Fruit fly (Drosophila melanogaster): ENCODE data around the gene CG13784.

Gene CG13784

dm6 chr2L:7222829-7223272 is 3.0 kb upstream of the CG13784 start, which contains the start of gene mEFG1 (continued):
- TF ChIP-seq CG12769 (tag; optimal IDR thresholded peaks at IDR 0.05) (no peak), cato (GFP tag; optimal IDR thresholded peaks at IDR 0.05; ENCODE audit: borderline replicate concordance) (no peak), CG17361 (GFP tag; IDR thresholded peaks at IDR 0.05) (no peak; the same call in 2 of the 3 replicates), CG1529 (GFP tag; optimal IDR thresholded peaks at IDR 0.05) (no peak), CG17359 (tag; optimal IDR thresholded peaks at IDR 0.05) (peak; percentile 98), fd96Cb (tag; optimal IDR thresholded peaks at IDR 0.05) (no peak), slbo (GFP tag; IDR thresholded peaks at IDR 0.05) (0 out of 2 replicates have a peak, but pooled peaks have one; percentile 28), CG13287 (GFP tag; IDR thresholded peaks at IDR 0.05; ENCODE audit: partially characterized antibody) (peak; percentile 86), YL-1 (GFP tag; optimal IDR thresholded peaks at IDR 0.05) (peak; percentile 41), zfh1 (GFP tag; IDR thresholded peaks at IDR 0.05) (no peak), Bteb2 (GFP tag; optimal IDR thresholded peaks at IDR 0.05) (no peak), HLH4C (GFP tag; IDR thresholded peaks at IDR 0.05; ENCODE audit: partially characterized antibody) (peak; percentile 84), al (GFP tag; IDR thresholded peaks at IDR 0.05) (no peak), dati (GFP tag; IDR thresholded peaks at IDR 0.05) (no peak), CG15011 (GFP tag; optimal IDR thresholded peaks at IDR 0.05) (no peak), en (GFP tag; optimal IDR thresholded peaks at IDR 0.05) (no peak), CG34376 (GFP tag; optimal IDR thresholded peaks at IDR 0.05) (no peak), Atf-2 (GFP tag; optimal IDR thresholded peaks at IDR 0.05) (no peak), pros (GFP tag; optimal IDR thresholded peaks at IDR 0.05) (no peak), CG8089 (GFP tag; optimal IDR thresholded peaks at IDR 0.05) (no peak), bigmax (GFP tag; optimal IDR thresholded peaks at IDR 0.05) (no peak), CG8924 (tag; optimal IDR thresholded peaks at IDR 0.05) (no peak), odd (GFP tag; optimal IDR thresholded peaks at IDR 0.05) (no peak), pfk (GFP tag; optimal IDR thresholded peaks at IDR 0.05) (no peak), CG17612 (GFP tag; IDR thresholded peaks at IDR 0.05) (no peak), fu2 (GFP tag; optimal IDR thresholded peaks at IDR 0.05) (no peak), Dad (GFP tag; optimal IDR thresholded peaks at IDR 0.05) (no peak), CG42726 (GFP tag; IDR thresholded peaks at IDR 0.05; ENCODE audit: partially characterized antibody) (peak; percentile 72), dimm (GFP tag; IDR thresholded peaks at IDR 0.05) (no peak), pnt (GFP tag; optimal IDR thresholded peaks at IDR 0.05) (no peak), inv (GFP tag; IDR thresholded peaks at IDR 0.05; ENCODE audit: partially characterized antibody) (peak; percentile 59), NFAT (GFP tag; IDR thresholded peaks at IDR 0.05) (no peak), shn (GFP tag; optimal IDR thresholded peaks at IDR 0.05) (no peak), kay (GFP tag; optimal IDR thresholded peaks at IDR 0.05) (no peak), seq (GFP tag; IDR thresholded peaks at IDR 0.05) (no peak), Dref (GFP tag; IDR thresholded peaks at IDR 0.05) (peak; percentile 78), Hmr (GFP tag; optimal IDR thresholded peaks at IDR 0.05) (peak; percentile 5), vvl (GFP tag; IDR thresholded peaks at IDR 0.05) (no peak), Hr78 (GFP tag; optimal IDR thresholded peaks at IDR 0.05) (no peak), tin (GFP tag; optimal IDR thresholded peaks at IDR 0.05) (no peak), CG10321 (GFP tag; IDR thresholded peaks at IDR 0.05) (no peak), dm (GFP tag; optimal IDR thresholded peaks at IDR 0.05) (peak; percentile 78), slou (GFP tag; optimal IDR thresholded peaks at IDR 0.05) (no peak), CG12155 (GFP tag; optimal IDR thresholded peaks at IDR 0.05) (no peak), CG3407 (GFP tag; optimal IDR thresholded peaks at IDR 0.05) (no peak), MESR4 (GFP tag; optimal IDR thresholded peaks at IDR 0.05) (peak; percentile 35), MTF-1 (GFP tag; optimal IDR thresholded peaks at IDR 0.05; ENCODE audit: borderline replicate concordance) (no peak), CG18011 (GFP tag; optimal IDR thresholded peaks at IDR 0.05) (no peak), Ets97D (GFP tag; optimal IDR thresholded peaks at IDR 0.05) (peak; percentile 14), CG7372 (GFP tag; IDR thresholded peaks at IDR 0.05) (no peak), BEAF-32 (GFP tag; optimal IDR thresholded peaks at IDR 0.05) (peak; percentile 69)

All from whole organism, embryonic.